Worm (Caenorhabditis elegans) whole organism, L3 larva: Measurements from ENCODE around the gene sulp-4.

ENCODE experiments used
- R02D3.7 ChIP-seq: fragments of 150-350 bp; optimal IDR thresholded peaks from 2 replicates; lab custom pipeline; 2014; ENCODE audit warnings: missing biosample characterization, missing genetic modification characterization
- aly-2 ChIP-seq: fragments of 150-350 bp; optimal IDR thresholded peaks from 2 replicates; lab custom pipeline; 2014; ENCODE audit warnings: missing biosample characterization, missing genetic modification characterization
- ama-1 ChIP-seq: fragments of 150-350 bp; optimal IDR thresholded peaks from 2 replicates; lab custom pipeline; 2018
- ceh-16 ChIP-seq: sonication (generic microtip); optimal IDR thresholded peaks from 2 replicates; lab custom pipeline; 2017; ENCODE audit warnings: missing biosample characterization, missing genetic modification characterization
- ceh-28 ChIP-seq: fragments of 150-350 bp; optimal IDR thresholded peaks from 2 replicates; lab custom pipeline; 2014; ENCODE audit warnings: missing biosample characterization, missing genetic modification reagents, missing genetic modification characterization
- ceh-82 ChIP-seq: fragments of 150-350 bp; optimal IDR thresholded peaks from 2 replicates; lab custom pipeline; 2014; ENCODE audit warnings: missing biosample characterization, missing genetic modification characterization
- ceh-9 ChIP-seq: sonication (generic microtip); optimal IDR thresholded peaks from 2 replicates; lab custom pipeline; 2018; ENCODE audit warnings: missing biosample characterization, missing genetic modification characterization
- egl-27 ChIP-seq: sonication (generic microtip); optimal IDR thresholded peaks from 4 replicates; lab custom pipeline; 2017; ENCODE audit warnings: missing biosample characterization, missing genetic modification reagents, missing genetic modification characterization
- egl-5 ChIP-seq: fragments of 150-350 bp; optimal IDR thresholded peaks from 2 replicates; lab custom pipeline; 2017; ENCODE audit warnings: missing biosample characterization, missing genetic modification reagents, missing genetic modification characterization, inconsistent platforms
- elt-1 ChIP-seq: fragments of 150-350 bp; optimal IDR thresholded peaks from 2 replicates; lab custom pipeline; 2014; ENCODE audit warnings: missing biosample characterization, missing genetic modification characterization
- elt-2 ChIP-seq: sonication (generic microtip); optimal IDR thresholded peaks from 2 replicates; lab custom pipeline; 2016; ENCODE audit warnings: missing genetic modification reagents, mild to moderate bottlenecking, missing genetic modification characterization, missing compliant biosample characterization
- elt-3 ChIP-seq, 3 experiments: fragments of 150-350 bp in 1 of 3; sonication (generic microtip) in 2 of 3; optimal IDR thresholded peaks; 2 replicates in 2 of 3; 4 replicates in 1 of 3; lab custom pipeline; 2014 to 2017; ENCODE audit warnings: missing biosample characterization in 3 of 3, missing genetic modification characterization in 3 of 3
- eor-1 ChIP-seq, 2 experiments: fragments of 150-350 bp; optimal IDR thresholded peaks; 2 replicates each; lab custom pipeline; 2014 to 2018; ENCODE audit warnings: missing biosample characterization in 2 of 2, missing genetic modification characterization in 2 of 2
- fkh-10 ChIP-seq: sonication (generic microtip); optimal IDR thresholded peaks from 2 replicates; lab custom pipeline; 2017; ENCODE audit warnings: missing biosample characterization, missing genetic modification reagents, missing genetic modification characterization
- fkh-2 ChIP-seq: fragments of 150-350 bp; optimal IDR thresholded peaks from 2 replicates; lab custom pipeline; 2014; ENCODE audit warnings: missing biosample characterization, missing genetic modification reagents, missing genetic modification characterization
- fos-1 ChIP-seq: fragments of 150-350 bp; optimal IDR thresholded peaks from 2 replicates; lab custom pipeline; 2014; ENCODE audit warnings: missing biosample characterization, missing genetic modification characterization
- hmg-11 ChIP-seq: sonication (generic microtip); optimal IDR thresholded peaks from 2 replicates; lab custom pipeline; 2016; ENCODE audit warnings: missing genetic modification characterization, missing compliant biosample characterization
- jun-1 ChIP-seq: fragments of 150-350 bp; optimal IDR thresholded peaks from 2 replicates; lab custom pipeline; 2014; ENCODE audit warnings: missing biosample characterization, missing genetic modification reagents, missing genetic modification characterization
- lin-39 ChIP-seq: fragments of 150-350 bp; optimal IDR thresholded peaks from 2 replicates; lab custom pipeline; 2018; ENCODE audit warnings: missing biosample characterization, missing genetic modification reagents, missing genetic modification characterization
- lsy-12 ChIP-seq: sonication (generic microtip); optimal IDR thresholded peaks from 2 replicates; lab custom pipeline; 2016; ENCODE audit warnings: mild to moderate bottlenecking, missing genetic modification characterization, missing compliant biosample characterization
- nfya-1 ChIP-seq: sonication (generic microtip); optimal IDR thresholded peaks from 2 replicates; lab custom pipeline; 2017; ENCODE audit warnings: missing genetic modification characterization, mild to moderate bottlenecking, missing compliant biosample characterization, antibody characterized with exemption, moderate library complexity; ENCODE audit not compliant: insufficient read depth
- nhr-12 ChIP-seq: fragments of 150-350 bp; optimal IDR thresholded peaks from 2 replicates; lab custom pipeline; 2014; ENCODE audit warnings: missing biosample characterization, missing genetic modification characterization
- nhr-23 ChIP-seq: fragments of 150-350 bp; optimal IDR thresholded peaks from 2 replicates; lab custom pipeline; 2014; ENCODE audit warnings: missing biosample characterization, missing genetic modification reagents, missing genetic modification characterization
- nhr-25 ChIP-seq: sonication (generic microtip); optimal IDR thresholded peaks from 2 replicates; lab custom pipeline; 2017; ENCODE audit warnings: missing biosample characterization, missing genetic modification characterization
- nhr-43 ChIP-seq: sonication (generic microtip); optimal IDR thresholded peaks from 2 replicates; lab custom pipeline; 2016; ENCODE audit warnings: mild to moderate bottlenecking, missing genetic modification characterization, missing compliant biosample characterization; ENCODE audit not compliant: poor library complexity, severe bottlenecking
- nhr-67 ChIP-seq: fragments of 150-350 bp; optimal IDR thresholded peaks from 2 replicates; lab custom pipeline; 2014; ENCODE audit warnings: missing biosample characterization, missing genetic modification characterization
- nhr-76 ChIP-seq: fragments of 150-350 bp; sonication (generic microtip); optimal IDR thresholded peaks from 5 replicates; lab custom pipeline; 2014; ENCODE audit warnings: missing biosample characterization, missing genetic modification characterization
- nhr-77 ChIP-seq: fragments of 150-350 bp; optimal IDR thresholded peaks from 2 replicates; lab custom pipeline; 2014; ENCODE audit warnings: missing biosample characterization, missing genetic modification characterization
- pha-4 ChIP-seq: fragments of 150-350 bp; optimal IDR thresholded peaks from 2 replicates; lab custom pipeline; 2014; ENCODE audit warnings: missing biosample characterization, missing genetic modification reagents, missing genetic modification characterization
- pqm-1 ChIP-seq: fragments of 150-350 bp; optimal IDR thresholded peaks from 2 replicates; lab custom pipeline; 2017; ENCODE audit warnings: missing biosample characterization, missing genetic modification characterization, inconsistent platforms
- sea-2 ChIP-seq: fragments of 150-350 bp; sonication (generic microtip); optimal IDR thresholded peaks from 4 replicates; lab custom pipeline; 2014; ENCODE audit warnings: missing biosample characterization, missing genetic modification reagents, missing genetic modification characterization
- skn-1 ChIP-seq: fragments of 150-350 bp; optimal IDR thresholded peaks from 2 replicates; lab custom pipeline; 2014; ENCODE audit warnings: missing biosample characterization, missing genetic modification characterization
- snpc-4 ChIP-seq: fragments of 150-350 bp; optimal IDR thresholded peaks from 2 replicates; lab custom pipeline; 2014; ENCODE audit warnings: missing biosample characterization, missing genetic modification characterization
- tbx-2 ChIP-seq: sonication (generic microtip); optimal IDR thresholded peaks from 2 replicates; lab custom pipeline; 2016; ENCODE audit warnings: mild to moderate bottlenecking, missing genetic modification characterization, missing compliant biosample characterization
- unc-62 ChIP-seq: fragments of 150-350 bp; sonication (generic microtip); optimal IDR thresholded peaks from 4 replicates; lab custom pipeline; 2014; ENCODE audit warnings: missing biosample characterization, missing genetic modification reagents, missing genetic modification characterization
- zag-1 ChIP-seq: fragments of 150-350 bp; optimal IDR thresholded peaks from 2 replicates; lab custom pipeline; 2014; ENCODE audit warnings: missing biosample characterization, missing genetic modification characterization
- ztf-11 ChIP-seq: fragments of 150-350 bp; optimal IDR thresholded peaks from 2 replicates; lab custom pipeline; 2014; ENCODE audit warnings: missing biosample characterization, missing genetic modification characterization

sulp-4 gene

DNA sequence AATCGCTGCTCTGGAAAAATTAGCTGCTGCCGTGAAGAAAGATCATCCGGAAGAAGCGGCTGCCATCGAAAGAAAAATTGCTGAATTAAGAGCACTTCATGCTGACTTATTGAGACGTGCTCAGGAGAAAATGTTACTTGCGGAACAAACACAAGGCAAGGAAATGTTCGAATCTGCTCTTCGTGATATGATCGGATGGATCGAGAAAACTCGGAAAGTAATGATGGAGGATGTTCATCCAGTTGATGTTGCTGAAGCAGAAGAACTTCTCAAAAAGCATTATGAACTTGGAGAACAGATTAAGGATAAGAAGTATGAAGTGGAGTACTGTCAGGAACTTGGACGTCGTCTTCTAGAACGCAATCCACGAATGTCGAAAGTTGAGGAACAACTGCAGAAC, 30.8 kb downstream of the sulp-4 start:
- TF ChIP-seq snpc-4 (tag; lab: Kevin White, UChicago) (no peak), zag-1 (no peak), jun-1 (tag; lab: Kevin White, UChicago) (no peak), ztf-11 (no peak), pqm-1 (tag; lab: Kevin White, UChicago) (no peak), sea-2 (GFP tag; lab: Kevin White, UChicago) (no peak), skn-1 (tag; lab: Kevin White, UChicago) (no peak), nhr-23 (tag; lab: Kevin White, UChicago) (no peak), ceh-16 (no peak)

DNA sequence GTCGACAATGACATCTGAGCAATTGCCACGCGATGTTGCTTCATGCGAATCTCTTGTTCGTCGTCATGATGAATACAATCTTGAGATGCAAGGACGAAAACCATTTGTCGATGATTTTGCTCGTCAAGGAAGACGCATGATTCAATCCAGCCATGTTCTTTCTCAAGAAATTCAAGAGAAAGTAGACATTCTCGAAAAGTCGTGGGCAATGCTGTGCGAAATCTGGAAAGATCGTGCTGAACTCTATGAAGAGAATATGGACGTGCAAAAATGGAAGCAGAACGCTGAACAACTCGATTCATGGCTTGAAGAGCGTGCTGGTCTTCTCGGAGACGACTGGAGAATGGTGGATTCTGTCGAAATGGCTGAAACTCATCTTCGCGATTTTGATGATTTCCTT, 38.1 kb downstream of the sulp-4 start:
- TF ChIP-seq lsy-12 (tag; lab: Kevin White, UChicago) = no peak

DNA sequence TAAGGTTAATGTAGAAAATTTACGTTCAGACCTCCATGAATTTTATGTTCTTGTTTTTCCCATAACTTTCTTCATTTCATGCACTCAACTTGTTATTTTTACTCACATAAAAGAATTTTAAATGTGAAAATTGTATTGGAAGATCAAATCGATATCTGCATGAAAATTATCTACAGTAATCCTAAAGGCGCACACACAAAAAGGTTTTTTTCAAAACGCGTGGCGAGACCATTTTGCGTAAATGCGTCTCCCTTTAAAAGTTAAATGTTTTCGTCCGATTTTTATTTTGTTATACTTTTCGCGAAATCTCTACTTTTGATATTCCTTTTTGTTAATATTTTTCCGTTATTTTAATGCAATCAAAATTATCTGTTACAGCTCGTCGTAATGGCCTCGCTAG, 42.0 kb downstream of the sulp-4 start, which contains the start of gene R31.2:
Gene R31.2 (plus strand): TSS at position 388 of the 400 bp plus-strand sequence.
- no peak for TF ChIP-seq tbx-2 (tag; lab: Kevin White, UChicago)
- TF ChIP-seq skn-1 (tag; lab: Kevin White, UChicago) = no peak
- TF ChIP-seq R02D3.7 (tag; lab: Kevin White, UChicago) = no peak
- TF ChIP-seq ceh-16 = no peak
- TF ChIP-seq fos-1 (tag; lab: Kevin White, UChicago) = no peak
- TF ChIP-seq zag-1 = no peak
- TF ChIP-seq pha-4 (tag; lab: Kevin White, UChicago) = no peak
- no peak for TF ChIP-seq nhr-12 (tag; lab: Kevin White, UChicago)
- no peak for TF ChIP-seq jun-1 (tag; lab: Kevin White, UChicago)
- no peak for TF ChIP-seq egl-5
- no peak for TF ChIP-seq elt-3 (tag; optimal IDR thresholded peaks at IDR 0.05; lab: Kevin White, UChicago)
- TF ChIP-seq ceh-82 (tag; lab: Kevin White, UChicago) = no peak
- no peak for TF ChIP-seq fkh-10 (GFP tag; lab: Kevin White, UChicago)
- TF ChIP-seq eor-1 (tag; optimal IDR thresholded peaks at IDR 0.05; lab: Kevin White, UChicago) = no peak
- no peak for TF ChIP-seq nhr-67 (tag; lab: Kevin White, UChicago)
- TF ChIP-seq ceh-9 (tag; lab: Kevin White, UChicago) = no peak
- TF ChIP-seq fkh-2 (tag; lab: Kevin White, UChicago) = no peak
- no peak for TF ChIP-seq snpc-4 (tag; lab: Kevin White, UChicago)
- TF ChIP-seq nhr-77 (tag; lab: Kevin White, UChicago) = no peak
- TF ChIP-seq ceh-28 (tag; lab: Kevin White, UChicago) = no peak

DNA sequence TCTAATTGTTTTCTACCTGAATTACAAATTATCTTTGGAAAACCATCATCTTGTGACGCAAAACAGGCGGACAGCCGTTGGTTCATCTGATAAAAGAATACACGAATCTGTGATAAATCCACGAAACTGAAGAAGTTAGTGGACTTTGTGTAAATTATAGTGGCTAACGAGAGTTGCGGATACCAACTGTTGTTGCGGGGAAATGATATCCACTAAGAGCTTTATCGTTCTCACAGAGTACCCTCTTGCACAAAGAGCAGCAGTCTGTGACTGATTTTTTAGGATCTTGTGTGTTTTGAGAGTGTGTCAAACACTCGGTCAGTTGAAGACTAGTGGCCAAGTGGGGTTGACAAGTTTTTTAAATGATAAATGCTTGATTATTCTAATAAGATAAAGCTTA, 44.5 kb downstream of the sulp-4 start:
- no peak for TF ChIP-seq lin-39
- TF ChIP-seq fkh-10 (GFP tag; lab: Kevin White, UChicago) = no peak
- TF ChIP-seq elt-2 (tag; lab: Kevin White, UChicago) = no peak
- no peak for TF ChIP-seq ceh-9 (tag; lab: Kevin White, UChicago)
- TF ChIP-seq R02D3.7 (tag; lab: Kevin White, UChicago) = no peak
- no peak for TF ChIP-seq nhr-43 (tag; lab: Kevin White, UChicago)
- TF ChIP-seq nhr-76 = no peak
- no peak for TF ChIP-seq fos-1 (tag; lab: Kevin White, UChicago)
- no peak for TF ChIP-seq nhr-23 (tag; lab: Kevin White, UChicago)
- no peak for TF ChIP-seq aly-2 (tag; lab: Kevin White, UChicago)
- no peak for TF ChIP-seq elt-1 (tag; lab: Kevin White, UChicago)
- TF ChIP-seq ceh-28 (tag; lab: Kevin White, UChicago) = no peak
- TF ChIP-seq egl-27 (tag; lab: Kevin White, UChicago) = no peak
- no peak for TF ChIP-seq sea-2 (GFP tag; lab: Kevin White, UChicago)
- TF ChIP-seq nhr-25 (tag; lab: Kevin White, UChicago) = no peak
- no peak for TF ChIP-seq skn-1 (tag; lab: Kevin White, UChicago)
- no peak for TF ChIP-seq ceh-16
- no peak for TF ChIP-seq pqm-1 (tag; lab: Kevin White, UChicago)
- no peak for TF ChIP-seq unc-62

DNA sequence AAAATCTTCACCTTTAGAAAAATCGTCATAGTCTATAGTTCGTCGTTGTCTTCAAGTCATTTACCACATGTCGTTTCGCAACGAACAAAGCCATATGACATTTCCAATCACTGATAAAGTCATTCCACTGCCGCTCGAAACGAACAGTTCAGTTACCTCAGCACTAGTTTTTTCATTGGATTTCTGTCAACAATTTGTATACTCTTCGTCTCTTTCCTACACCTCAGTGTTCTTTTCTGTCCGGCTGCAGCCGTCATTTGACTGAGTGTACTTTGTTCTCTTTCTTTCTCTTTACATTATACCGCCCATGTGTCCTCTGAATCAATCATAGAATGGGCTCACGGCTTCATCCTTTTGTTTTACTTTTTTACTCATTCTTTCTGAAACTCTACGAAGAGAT, 46.1 kb downstream of the sulp-4 start:
- no peak for TF ChIP-seq unc-62
- TF ChIP-seq snpc-4 (tag; lab: Kevin White, UChicago) = peak; percentile 75
- peak; percentile 34 for TF ChIP-seq pqm-1 (tag; lab: Kevin White, UChicago)
- TF ChIP-seq ama-1 = peak; percentile 75
- peak; percentile 84 for TF ChIP-seq elt-2 (tag; lab: Kevin White, UChicago)
- peak; percentile 88 for TF ChIP-seq pha-4 (tag; lab: Kevin White, UChicago)
- TF ChIP-seq lin-39 = peak; percentile 59
- TF ChIP-seq elt-1 (tag; lab: Kevin White, UChicago) = no peak
- TF ChIP-seq nfya-1 (tag; lab: Kevin White, UChicago) = peak; percentile 40
- no peak for TF ChIP-seq fkh-10 (GFP tag; lab: Kevin White, UChicago)
- peak; percentile 8 for TF ChIP-seq hmg-11
- peak; percentile 16 for TF ChIP-seq jun-1 (tag; lab: Kevin White, UChicago)
- TF ChIP-seq aly-2 (tag; lab: Kevin White, UChicago) = no peak
- peak; percentile 2 for TF ChIP-seq ceh-28 (tag; lab: Kevin White, UChicago)
